Worm (Caenorhabditis elegans): ENCODE measurements around the gene C35D10.6.

The C35D10.6 gene

ce11 chrIII:4887291-4887690 lies 28.2 kb downstream of the C35D10.6 start, which contains the start of gene clec-6:
TSS of gene clec-6 (minus strand) at chrIII:4887444.
- no peak for TF ChIP-seq flt-1 (GFP tag; IDR thresholded peaks at IDR 0.05)
- no peak for TF ChIP-seq ztf-29 (GFP tag; IDR thresholded peaks at IDR 0.05)
- TF ChIP-seq ref-1 (GFP tag; conservative IDR thresholded peaks at IDR 0.05) = no peak
- TF ChIP-seq cog-1 (tag; optimal IDR thresholded peaks at IDR 0.05) = no peak
- TF ChIP-seq tab-1 (GFP tag; IDR thresholded peaks at IDR 0.05) = no peak
- no peak for TF ChIP-seq med-1 (GFP tag; optimal IDR thresholded peaks at IDR 0.05; ENCODE audit: insufficient read depth)
- TF ChIP-seq klf-2 (GFP tag; conservative IDR thresholded peaks at IDR 0.05) = no peak
- no peak for TF ChIP-seq T22C8.4 (GFP tag; IDR thresholded peaks at IDR 0.05)

- TF ChIP-seq cog-1 (tag; optimal IDR thresholded peaks at IDR 0.05) = no peak
- no peak for TF ChIP-seq T22C8.4 (GFP tag; IDR thresholded peaks at IDR 0.05)
- TF ChIP-seq tab-1 (GFP tag; IDR thresholded peaks at IDR 0.05) = no peak
- TF ChIP-seq ztf-29 (GFP tag; IDR thresholded peaks at IDR 0.05) = no peak
- no peak for TF ChIP-seq klf-2 (GFP tag; conservative IDR thresholded peaks at IDR 0.05)
- no peak for TF ChIP-seq flt-1 (GFP tag; IDR thresholded peaks at IDR 0.05)
- TF ChIP-seq ref-1 (GFP tag; conservative IDR thresholded peaks at IDR 0.05) = no peak
- TF ChIP-seq med-1 (GFP tag; optimal IDR thresholded peaks at IDR 0.05; ENCODE audit: insufficient read depth) = no peak
- TF ChIP-seq ztf-23 (GFP tag; IDR thresholded peaks at IDR 0.05) = no peak
These were observed 31.9 kb downstream of the C35D10.6 start, which contains the start of gene F26F4.5 for ce11 chrIII:4890997-4891396. TSS of gene F26F4.5 (minus strand) at chrIII:4891252.

ce11 chrIII:4893540-4893939 lies 34.4 kb downstream of the C35D10.6 start, which contains the start of gene F26F4.6:
TSS of gene F26F4.6 (minus strand) at chrIII:4893640.
- TF ChIP-seq ref-1 (GFP tag; conservative IDR thresholded peaks at IDR 0.05) = no peak
- TF ChIP-seq tab-1 (GFP tag; IDR thresholded peaks at IDR 0.05) = no peak
- no peak for TF ChIP-seq ztf-29 (GFP tag; IDR thresholded peaks at IDR 0.05)
- TF ChIP-seq klf-2 (GFP tag; conservative IDR thresholded peaks at IDR 0.05) = no peak
- no peak for TF ChIP-seq med-1 (GFP tag; optimal IDR thresholded peaks at IDR 0.05; ENCODE audit: insufficient read depth)
- TF ChIP-seq cog-1 (tag; optimal IDR thresholded peaks at IDR 0.05) = no peak
- no peak for TF ChIP-seq T22C8.4 (GFP tag; IDR thresholded peaks at IDR 0.05)
- no peak for TF ChIP-seq ztf-23 (GFP tag; IDR thresholded peaks at IDR 0.05)
- no peak for TF ChIP-seq flt-1 (GFP tag; IDR thresholded peaks at IDR 0.05)

- TF ChIP-seq med-1 (GFP tag; optimal IDR thresholded peaks at IDR 0.05; ENCODE audit: insufficient read depth) (no peak), T22C8.4 (GFP tag; IDR thresholded peaks at IDR 0.05) (no peak), ztf-29 (GFP tag; IDR thresholded peaks at IDR 0.05) (no peak), klf-2 (GFP tag; conservative IDR thresholded peaks at IDR 0.05) (no peak), cog-1 (tag; optimal IDR thresholded peaks at IDR 0.05) (no peak), ref-1 (GFP tag; conservative IDR thresholded peaks at IDR 0.05) (no peak), flt-1 (GFP tag; IDR thresholded peaks at IDR 0.05) (no peak), ztf-23 (GFP tag; IDR thresholded peaks at IDR 0.05) (no peak), tab-1 (GFP tag; IDR thresholded peaks at IDR 0.05) (no peak)
These were observed 36.2 kb downstream of the C35D10.6 start for ce11 chrIII:4895313-4895712.

ce11 chrIII:4899035-4899578 lies 40.0 kb downstream of the C35D10.6 start, which contains the start of gene nhl-2:
TSS of gene nhl-2 (minus strand) at chrIII:4899085.
- TF ChIP-seq ztf-29 (GFP tag; IDR thresholded peaks at IDR 0.05) (no peak), ztf-23 (GFP tag; IDR thresholded peaks at IDR 0.05) (no peak), cog-1 (tag; optimal IDR thresholded peaks at IDR 0.05) (no peak), ref-1 (GFP tag; conservative IDR thresholded peaks at IDR 0.05) (no peak), tab-1 (GFP tag; IDR thresholded peaks at IDR 0.05) (no peak), med-1 (GFP tag; optimal IDR thresholded peaks at IDR 0.05; ENCODE audit: insufficient read depth) (no peak), klf-2 (GFP tag; conservative IDR thresholded peaks at IDR 0.05) (no peak), T22C8.4 (GFP tag; IDR thresholded peaks at IDR 0.05) (no peak), flt-1 (GFP tag; IDR thresholded peaks at IDR 0.05) (no peak)

- TF ChIP-seq med-1 (GFP tag; optimal IDR thresholded peaks at IDR 0.05; ENCODE audit: insufficient read depth) (no peak), ref-1 (GFP tag; conservative IDR thresholded peaks at IDR 0.05) (no peak), ztf-29 (GFP tag; IDR thresholded peaks at IDR 0.05) (no peak), klf-2 (GFP tag; conservative IDR thresholded peaks at IDR 0.05) (no peak), T22C8.4 (GFP tag; IDR thresholded peaks at IDR 0.05) (peak; percentile 36; the same call in 1 of the 2 replicates), tab-1 (GFP tag; IDR thresholded peaks at IDR 0.05) (no peak), ztf-23 (GFP tag; IDR thresholded peaks at IDR 0.05) (peak; percentile 94), cog-1 (tag; optimal IDR thresholded peaks at IDR 0.05) (peak; percentile 95), flt-1 (GFP tag; IDR thresholded peaks at IDR 0.05) (peak; percentile 84)
These were observed 40.6 kb downstream of the C35D10.6 start for ce11 chrIII:4899728-4900127.

ce11 chrIII:4900260-4900659 lies 41.1 kb downstream of the C35D10.6 start, which contains the start of gene tag-340:
TSS of gene tag-340 (plus strand) at chrIII:4900508.
- TF ChIP-seq T22C8.4 (GFP tag; IDR thresholded peaks at IDR 0.05) (no peak), med-1 (GFP tag; optimal IDR thresholded peaks at IDR 0.05; ENCODE audit: insufficient read depth) (no peak), ref-1 (GFP tag; conservative IDR thresholded peaks at IDR 0.05) (no peak), cog-1 (tag; optimal IDR thresholded peaks at IDR 0.05) (no peak), tab-1 (GFP tag; IDR thresholded peaks at IDR 0.05) (no peak), ztf-29 (GFP tag; IDR thresholded peaks at IDR 0.05) (no peak)

ce11 chrIII:4903784-4904183 lies 44.6 kb downstream of the C35D10.6 start, which contains the start of gene kbp-2:
TSS of gene kbp-2 (minus strand) at chrIII:4903884.
- TF ChIP-seq flt-1 (GFP tag; IDR thresholded peaks at IDR 0.05) (no peak), T22C8.4 (GFP tag; IDR thresholded peaks at IDR 0.05) (no peak), ztf-23 (GFP tag; IDR thresholded peaks at IDR 0.05) (no peak), klf-2 (GFP tag; conservative IDR thresholded peaks at IDR 0.05) (no peak), ztf-29 (GFP tag; IDR thresholded peaks at IDR 0.05) (no peak), cog-1 (tag; optimal IDR thresholded peaks at IDR 0.05) (no peak), med-1 (GFP tag; optimal IDR thresholded peaks at IDR 0.05; ENCODE audit: insufficient read depth) (no peak), ref-1 (GFP tag; conservative IDR thresholded peaks at IDR 0.05) (no peak), tab-1 (GFP tag; IDR thresholded peaks at IDR 0.05) (no peak)

ce11 chrIII:4905405-4905804 lies 46.3 kb downstream of the C35D10.6 start, which contains the start of gene F26F4.8:
TSS of gene F26F4.8 (minus strand) at chrIII:4905473.
- TF ChIP-seq klf-2 (GFP tag; conservative IDR thresholded peaks at IDR 0.05) (no peak), ztf-29 (GFP tag; IDR thresholded peaks at IDR 0.05) (no peak), ztf-23 (GFP tag; IDR thresholded peaks at IDR 0.05) (no peak), med-1 (GFP tag; optimal IDR thresholded peaks at IDR 0.05; ENCODE audit: insufficient read depth) (no peak), tab-1 (GFP tag; IDR thresholded peaks at IDR 0.05) (no peak), cog-1 (tag; optimal IDR thresholded peaks at IDR 0.05) (no peak), T22C8.4 (GFP tag; IDR thresholded peaks at IDR 0.05) (no peak), ref-1 (GFP tag; conservative IDR thresholded peaks at IDR 0.05) (no peak), flt-1 (GFP tag; IDR thresholded peaks at IDR 0.05) (no peak)
